Worm (Caenorhabditis elegans) whole organism, mixed stage, embryonic: ENCODE measurements around the gene fbxa-63.

Experiments used
- M03D4.4 ChIP-seq: sonication (generic microtip); optimal IDR thresholded peaks from 2 replicates; lab custom pipeline; 2017; ENCODE audit warnings: mild to moderate bottlenecking, missing genetic modification characterization, missing compliant biosample characterization
- snpc-4 ChIP-seq: fragments of 150-350 bp; optimal IDR thresholded peaks from 2 replicates; lab custom pipeline; 2014; ENCODE audit warnings: missing biosample characterization, missing genetic modification characterization
- unc-62 ChIP-seq: fragments of 150-350 bp; optimal IDR thresholded peaks from 2 replicates; lab custom pipeline; 2014; ENCODE audit warnings: missing biosample characterization, missing genetic modification reagents, missing genetic modification characterization

- TF ChIP-seq snpc-4 (tag; lab: Kevin White, UChicago) (no peak), M03D4.4 (tag; lab: Kevin White, UChicago) (no peak), unc-62 (no peak)
Measured at ce11 chrIII:1216096-1216495, 27.2 kb upstream of the fbxa-63 start.
